Worm (Caenorhabditis elegans) whole organism, L4/young adult: ENCODE data around the gene str-74.

Experiments used
- W03F9.2 ChIP-seq: fragments of 150-350 bp; optimal IDR thresholded peaks from 2 replicates; lab custom pipeline; 2014; ENCODE audit warnings: missing biosample characterization, missing genetic modification characterization
- dao-5 ChIP-seq: sonication (generic microtip); optimal IDR thresholded peaks from 2 replicates; lab custom pipeline; 2016; ENCODE audit warnings: missing genotype, missing genetic modification characterization, moderate library complexity, missing compliant biosample characterization
- him-1 ChIP-seq: sonication (generic microtip); optimal IDR thresholded peaks from 2 replicates; lab custom pipeline; 2016; ENCODE audit warnings: missing genotype, missing genetic modification reagents, missing genetic modification characterization, missing compliant biosample characterization

The str-74 gene

ce11 chrX:10240939-10241338, at the start of gene str-74:
str-74 (minus strand) TSS chrX:10241039.
- TF ChIP-seq him-1 (tag; lab: Kevin White, UChicago) (no peak), W03F9.2 (tag; lab: Kevin White, UChicago) (no peak), dao-5 (tag; lab: Kevin White, UChicago) (no peak)

ce11 chrX:10285634-10286033, 44.8 kb upstream of the str-74 start, which contains the start of gene npr-6:
npr-6 (minus strand) TSS chrX:10285734.
- TF ChIP-seq W03F9.2 (tag; lab: Kevin White, UChicago) (no peak), him-1 (tag; lab: Kevin White, UChicago) (no peak), dao-5 (tag; lab: Kevin White, UChicago) (no peak)

DNA sequence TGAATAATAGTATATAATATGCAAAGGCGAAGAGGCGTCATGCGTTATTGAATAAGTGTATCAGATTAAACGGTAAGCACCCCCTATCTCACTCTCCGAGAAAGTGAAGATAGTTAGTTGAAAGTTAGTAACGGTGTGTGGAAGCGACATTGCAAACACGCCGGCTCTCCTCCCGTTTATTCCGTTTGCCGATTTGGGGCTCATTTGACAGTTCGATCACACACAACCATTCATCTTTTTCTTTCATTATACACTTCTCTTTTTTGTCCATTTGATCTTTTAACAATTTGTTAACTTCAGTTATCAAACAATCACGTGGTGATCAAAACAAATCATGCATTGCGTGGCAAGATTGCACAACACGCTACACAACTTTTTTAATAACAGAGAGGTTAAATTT, 38.5 kb upstream of the str-74 start, which contains the start of gene slc-9B.1:
Gene slc-9B.1 (plus strand): TSS at position 301 of the 400 bp plus-strand sequence.
- no peak for TF ChIP-seq W03F9.2 (tag; lab: Kevin White, UChicago)
- TF ChIP-seq him-1 (tag; lab: Kevin White, UChicago), result no peak
- no peak for TF ChIP-seq dao-5 (tag; lab: Kevin White, UChicago)

- TF ChIP-seq W03F9.2 (tag; lab: Kevin White, UChicago), result no peak
Observed at ce11 chrX:10277118-10277517, 36.3 kb upstream of the str-74 start.

- TF ChIP-seq dao-5 (tag; lab: Kevin White, UChicago) (no peak), W03F9.2 (tag; lab: Kevin White, UChicago) (no peak)
Observed at ce11 chrX:10274470-10274869, 33.6 kb upstream of the str-74 start.

ce11 chrX:10273392-10273791, 32.6 kb upstream of the str-74 start, which contains the start of gene F41E7.2:
F41E7.2 (plus strand) TSS chrX:10273692.
- TF ChIP-seq him-1 (tag; lab: Kevin White, UChicago) (no peak), dao-5 (tag; lab: Kevin White, UChicago) (no peak), W03F9.2 (tag; lab: Kevin White, UChicago) (no peak)

- TF ChIP-seq W03F9.2 (tag; lab: Kevin White, UChicago) (no peak), him-1 (tag; lab: Kevin White, UChicago) (no peak), dao-5 (tag; lab: Kevin White, UChicago) (no peak)
Observed at ce11 chrX:10262299-10262698, 21.5 kb upstream of the str-74 start.

- TF ChIP-seq him-1 (tag; lab: Kevin White, UChicago) (no peak), dao-5 (tag; lab: Kevin White, UChicago) (no peak), W03F9.2 (tag; lab: Kevin White, UChicago) (no peak)
Observed at ce11 chrX:10260035-10260434, 19.2 kb upstream of the str-74 start, which contains the start of gene C32A9.1. C32A9.1 (minus strand) TSS chrX:10260135.

- no peak for TF ChIP-seq W03F9.2 (tag; lab: Kevin White, UChicago)
- TF ChIP-seq him-1 (tag; lab: Kevin White, UChicago), result no peak
- TF ChIP-seq dao-5 (tag; lab: Kevin White, UChicago), result no peak
Observed at ce11 chrX:10254068-10254467, 13.2 kb upstream of the str-74 start.

DNA sequence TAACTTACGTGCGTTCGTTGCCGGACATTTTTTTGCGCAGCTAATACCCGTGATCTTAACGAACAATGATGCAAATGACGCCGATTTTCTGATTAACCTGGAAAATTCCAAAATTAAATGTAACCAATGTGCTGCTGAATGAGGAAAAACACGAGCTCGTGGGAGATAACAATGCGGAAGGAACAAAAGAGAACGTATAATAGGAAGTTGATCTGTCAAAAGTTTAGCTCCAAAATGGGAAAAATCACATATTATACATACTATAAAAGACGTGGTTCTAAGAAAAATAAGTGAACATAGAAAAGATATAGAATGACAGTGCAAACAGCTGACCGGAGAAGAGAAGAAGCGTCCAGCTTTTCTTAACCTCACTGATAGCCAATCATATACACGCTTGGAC, 11.9 kb upstream of the str-74 start, which contains the start of gene C14H10.2:
Gene C14H10.2 (minus strand): TSS at position 101 of the 400 bp plus-strand sequence.
- no peak for TF ChIP-seq W03F9.2 (tag; lab: Kevin White, UChicago)
- no peak for TF ChIP-seq him-1 (tag; lab: Kevin White, UChicago)
- no peak for TF ChIP-seq dao-5 (tag; lab: Kevin White, UChicago)

- TF ChIP-seq him-1 (tag; lab: Kevin White, UChicago) (no peak), dao-5 (tag; lab: Kevin White, UChicago) (no peak), W03F9.2 (tag; lab: Kevin White, UChicago) (no peak)
Observed at ce11 chrX:10249685-10250084, 8.8 kb upstream of the str-74 start.

ce11 chrX:10245617-10246016, 4.8 kb upstream of the str-74 start:
- TF ChIP-seq him-1 (tag; lab: Kevin White, UChicago) (no peak), dao-5 (tag; lab: Kevin White, UChicago) (no peak), W03F9.2 (tag; lab: Kevin White, UChicago) (no peak)

DNA sequence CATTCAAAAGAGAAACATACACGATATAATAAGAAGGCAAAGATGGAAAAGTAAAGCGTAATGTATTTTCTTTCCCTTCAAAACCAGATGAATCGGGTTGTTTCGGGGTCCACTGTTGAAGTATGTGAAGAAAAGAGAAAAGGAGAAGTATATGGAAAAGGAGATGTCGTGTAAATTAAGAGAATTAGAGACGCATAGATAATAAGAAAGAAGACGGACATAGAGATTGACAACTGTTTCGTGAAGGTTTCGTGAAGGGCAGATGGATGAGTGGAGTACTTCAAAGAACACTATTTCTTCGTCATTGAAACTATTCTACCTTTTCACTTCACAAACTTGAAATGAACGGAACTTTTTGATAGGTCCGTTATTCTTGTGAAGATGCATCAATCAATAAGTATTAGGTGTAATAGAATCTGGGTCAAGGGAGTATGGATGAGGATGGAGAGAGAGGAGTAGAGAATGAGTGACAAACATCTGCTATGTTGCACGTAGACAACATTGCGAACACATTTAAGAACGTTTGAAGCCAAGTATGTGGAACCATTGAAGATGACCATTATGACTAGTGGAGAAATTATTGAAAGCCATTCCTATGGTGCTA, 2.6 kb downstream of the str-74 start:
- TF ChIP-seq dao-5 (tag; lab: Kevin White, UChicago), result no peak
- no peak for TF ChIP-seq W03F9.2 (tag; lab: Kevin White, UChicago)
- TF ChIP-seq him-1 (tag; lab: Kevin White, UChicago), result no peak

DNA sequence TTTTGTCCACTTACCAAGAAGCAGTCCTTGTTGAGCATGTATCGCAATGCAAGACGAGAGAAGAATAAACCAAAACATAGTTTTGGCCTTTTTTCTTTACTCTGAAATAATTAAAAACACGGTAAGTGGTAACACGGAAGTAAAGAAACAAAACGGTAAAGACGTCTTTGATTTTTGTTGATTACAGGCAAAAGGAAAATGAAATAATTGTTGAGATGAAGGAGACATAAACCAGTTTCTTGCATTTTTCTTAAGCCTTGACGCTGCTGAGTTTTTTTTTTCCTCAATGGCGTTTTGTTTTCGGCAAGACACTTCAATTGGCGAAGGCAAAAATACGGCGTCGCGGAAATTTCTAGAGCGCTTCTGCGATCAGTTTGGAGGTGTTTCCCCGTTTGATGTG, 4.0 kb downstream of the str-74 start, which contains the start of gene zipt-13:
Gene zipt-13 (minus strand): TSS at position 101 of the 400 bp plus-strand sequence.
- TF ChIP-seq him-1 (tag; lab: Kevin White, UChicago) (no peak), W03F9.2 (tag; lab: Kevin White, UChicago) (no peak), dao-5 (tag; lab: Kevin White, UChicago) (no peak)
